Fruit fly (Drosophila melanogaster) whole organism, prepupa: ENCODE results near the gene wuho.

Experiments
- CG32006 ChIP-seq: fragments of 200-800 bp; sonication (Bioruptor generic); optimal IDR thresholded peaks from 3 replicates; lab custom pipeline; 2017; ENCODE audit warnings: missing biosample characterization, mild to moderate bottlenecking, missing genetic modification characterization
- CG4318 ChIP-seq: fragments of 200-800 bp; sonication (Bioruptor generic); optimal IDR thresholded peaks from 3 replicates; lab custom pipeline; 2017; ENCODE audit warnings: missing biosample characterization, mild to moderate bottlenecking, missing genetic modification characterization

dm6 chrX:6316858-6317474 is 29.1 kb downstream of the wuho start:
- TF ChIP-seq CG32006 (peak; percentile 57), CG4318 (peak; percentile 11)
